Worm (Caenorhabditis elegans) whole organism, L4 larva: ENCODE results near the gene nspc-17.

Experiments used
- F10B5.3 ChIP-seq: sonication (generic microtip); optimal IDR thresholded peaks from 2 replicates; lab custom pipeline; 2016; ENCODE audit warnings: mild to moderate bottlenecking, missing genetic modification characterization, missing compliant biosample characterization
- F37D6.2 ChIP-seq: sonication (generic microtip); optimal IDR thresholded peaks from 2 replicates; lab custom pipeline; 2016; ENCODE audit warnings: mild to moderate bottlenecking, missing genetic modification characterization, missing compliant biosample characterization
- ZK337.2 ChIP-seq: fragments of 200-800 bp; sonication (Bioruptor generic); IDR thresholded peaks from 2 replicates; pipeline ENCODE4 v1.3.6; 2022; ENCODE audit warnings: missing genetic modification reagents, missing genetic modification characterization, missing compliant biosample characterization
- aha-1 ChIP-seq: fragments of 150-350 bp; peaks from one replicate; lab custom pipeline; 2014; ENCODE audit warnings: missing biosample characterization, missing genetic modification characterization
- ama-1 ChIP-seq: fragments of 150-350 bp; optimal IDR thresholded peaks from 2 replicates; lab custom pipeline; 2014; ENCODE audit warnings: inconsistent platforms, mixed read lengths
- ceh-28 ChIP-seq: fragments of 150-350 bp; optimal IDR thresholded peaks from 2 replicates; lab custom pipeline; 2014; ENCODE audit warnings: missing biosample characterization, missing genetic modification reagents, missing genetic modification characterization
- ceh-62 ChIP-seq: sonication (generic microtip); optimal IDR thresholded peaks from 2 replicates; lab custom pipeline; 2017; ENCODE audit warnings: missing biosample characterization, missing genetic modification characterization
- daf-16 ChIP-seq, 3 experiments: sonication (generic microtip); optimal IDR thresholded peaks; 2 replicates each; lab custom pipeline; 2016 to 2017; ENCODE audit warnings: missing genetic modification characterization in 3 of 3, missing genetic modification reagents in 3 of 3, mild to moderate bottlenecking in 2 of 3, missing compliant biosample characterization in 2 of 3, missing biosample characterization in 1 of 3, moderate library complexity in 1 of 3
- dmd-6 ChIP-seq: fragments of 200-800 bp; sonication (Bioruptor generic); IDR thresholded peaks from 2 replicates; pipeline ENCODE4 v1.3.6; 2022; ENCODE audit warnings: missing genetic modification reagents, missing genetic modification characterization, missing compliant biosample characterization
- dpl-1 ChIP-seq: fragments of 150-350 bp; optimal IDR thresholded peaks from 2 replicates; lab custom pipeline; 2014; ENCODE audit warnings: missing biosample characterization, missing genetic modification reagents, missing genetic modification characterization
- dve-1 ChIP-seq: sonication (generic microtip); optimal IDR thresholded peaks from 2 replicates; lab custom pipeline; 2017; ENCODE audit warnings: antibody characterized with exemption, mild to moderate bottlenecking, missing genetic modification characterization, missing compliant biosample characterization; ENCODE audit not compliant: insufficient read depth
- fkh-10 ChIP-seq: fragments of 150-350 bp; optimal IDR thresholded peaks from 2 replicates; lab custom pipeline; 2014; ENCODE audit warnings: missing biosample characterization, missing genetic modification reagents, missing genetic modification characterization
- gei-8 ChIP-seq: fragments of 200-800 bp; sonication (Bioruptor generic); optimal IDR thresholded peaks from 2 replicates; lab custom pipeline; 2018; ENCODE audit warnings: mild to moderate bottlenecking, missing genetic modification characterization, missing compliant biosample characterization
- hif-1 ChIP-seq, 2 experiments: sonication (generic microtip); optimal IDR thresholded peaks; 2 replicates each; lab custom pipeline; 2016 to 2017; ENCODE audit warnings: missing compliant biosample characterization in 2 of 2, missing genetic modification characterization in 2 of 2, missing genetic modification reagents in 2 of 2, missing genotype in 2 of 2, mild to moderate bottlenecking in 1 of 2
- hlh-11 ChIP-seq: fragments of 200-800 bp; sonication (Bioruptor generic); optimal IDR thresholded peaks from 2 replicates; lab custom pipeline; 2018; ENCODE audit warnings: mild to moderate bottlenecking, missing genetic modification characterization, missing compliant biosample characterization
- hlh-30 ChIP-seq: sonication (generic microtip); optimal IDR thresholded peaks from 2 replicates; lab custom pipeline; 2017; ENCODE audit warnings: antibody characterized with exemption, mild to moderate bottlenecking, missing genetic modification characterization, missing compliant biosample characterization; ENCODE audit not compliant: insufficient read depth
- hmg-1.1 ChIP-seq: fragments of 200-800 bp; sonication (Bioruptor generic); IDR thresholded peaks from 2 replicates; pipeline ENCODE4 v1.3.6; 2022; ENCODE audit warnings: missing genetic modification reagents, missing genetic modification characterization, missing compliant biosample characterization
- lin-15B ChIP-seq: fragments of 150-350 bp; sonication (generic microtip); optimal IDR thresholded peaks from 3 replicates; lab custom pipeline; 2014; ENCODE audit warnings: missing biosample characterization, missing genetic modification characterization
- lsy-2 ChIP-seq, 2 experiments: fragments of 150-350 bp in 1 of 2; sonication (generic microtip) in 1 of 2; optimal IDR thresholded peaks; 2 replicates each; lab custom pipeline; 2014 to 2017; ENCODE audit warnings: missing biosample characterization in 2 of 2, missing genetic modification characterization in 2 of 2
- mdl-1 ChIP-seq, 2 experiments: fragments of 150-350 bp in 1 of 2; sonication (generic microtip) in 1 of 2; optimal IDR thresholded peaks; 2 replicates each; lab custom pipeline; 2014 to 2017; ENCODE audit warnings: missing biosample characterization in 2 of 2, missing genetic modification characterization in 2 of 2
- mep-1 ChIP-seq: fragments of 150-350 bp; sonication (generic microtip); optimal IDR thresholded peaks from 3 replicates; lab custom pipeline; 2014; ENCODE audit warnings: missing biosample characterization, missing genetic modification characterization
- mxl-3 ChIP-seq: fragments of 200-800 bp; sonication (Bioruptor generic); optimal IDR thresholded peaks from 2 replicates; lab custom pipeline; 2018; ENCODE audit warnings: mild to moderate bottlenecking, missing genetic modification characterization, missing compliant biosample characterization
- nhr-10 ChIP-seq: fragments of 150-350 bp; optimal IDR thresholded peaks from 2 replicates; lab custom pipeline; 2014; ENCODE audit warnings: missing biosample characterization, missing genetic modification characterization
- nhr-11 ChIP-seq: fragments of 150-350 bp; optimal IDR thresholded peaks from 2 replicates; lab custom pipeline; 2014; ENCODE audit warnings: missing biosample characterization, missing genetic modification characterization
- nhr-28 ChIP-seq: fragments of 150-350 bp; optimal IDR thresholded peaks from 2 replicates; lab custom pipeline; 2014; ENCODE audit warnings: missing biosample characterization, missing genetic modification characterization
- nhr-41 ChIP-seq: fragments of 200-800 bp; sonication (Bioruptor generic); IDR thresholded peaks from 2 replicates; pipeline ENCODE4 v1.3.6; 2022; ENCODE audit warnings: missing genetic modification reagents, missing genetic modification characterization, missing compliant biosample characterization
- nhr-48 ChIP-seq: sonication (generic microtip); optimal IDR thresholded peaks from 2 replicates; lab custom pipeline; 2016; ENCODE audit warnings: mild to moderate bottlenecking, missing genetic modification characterization, missing compliant biosample characterization
- nhr-6 ChIP-seq: fragments of 150-350 bp; optimal IDR thresholded peaks from 2 replicates; lab custom pipeline; 2014; ENCODE audit warnings: missing biosample characterization, missing genetic modification characterization
- nhr-77 ChIP-seq: fragments of 150-350 bp; optimal IDR thresholded peaks from 2 replicates; lab custom pipeline; 2014; ENCODE audit warnings: missing biosample characterization, missing genetic modification characterization
- sdz-12 ChIP-seq: fragments of 200-800 bp; sonication (Bioruptor generic); optimal IDR thresholded peaks from 2 replicates; lab custom pipeline; 2018; ENCODE audit warnings: mild to moderate bottlenecking, missing genetic modification characterization, missing compliant biosample characterization
- spr-1 ChIP-seq: sonication (generic microtip); optimal IDR thresholded peaks from 2 replicates; lab custom pipeline; 2016; ENCODE audit warnings: mild to moderate bottlenecking, missing genetic modification characterization, missing compliant biosample characterization
- spr-3 ChIP-seq: fragments of 200-800 bp; sonication (Bioruptor generic); optimal IDR thresholded peaks from 2 replicates; lab custom pipeline; 2018; ENCODE audit warnings: mild to moderate bottlenecking, missing genetic modification characterization, missing compliant biosample characterization
- tra-1 ChIP-seq: fragments of 200-800 bp; sonication (Bioruptor generic); IDR thresholded peaks from 2 replicates; pipeline ENCODE4 v1.3.6; 2022; ENCODE audit warnings: missing genetic modification reagents, missing genetic modification characterization, missing compliant biosample characterization
- unc-62 ChIP-seq, 3 experiments: fragments of 150-350 bp in 1 of 3; sonication (generic microtip); optimal IDR thresholded peaks in 2 of 3; peaks in 1 of 3; 1 replicate in 1 of 3; 2 replicates in 2 of 3; lab custom pipeline; 2014 to 2017; ENCODE audit warnings: missing biosample characterization in 3 of 3, missing genetic modification characterization in 3 of 3, missing genetic modification reagents in 3 of 3, missing genotype in 1 of 3
- zag-1 ChIP-seq: fragments of 150-350 bp; optimal IDR thresholded peaks from 2 replicates; lab custom pipeline; 2014; ENCODE audit warnings: missing biosample characterization, missing genetic modification characterization
- zfp-3 ChIP-seq: fragments of 200-800 bp; sonication (Bioruptor generic); conservative IDR thresholded peaks from 2 replicates; pipeline ENCODE4 v1.3.6; 2022; ENCODE audit warnings: missing genetic modification reagents, missing genetic modification characterization, missing compliant biosample characterization
- zip-11 ChIP-seq: fragments of 200-800 bp; sonication (Bioruptor generic); IDR thresholded peaks from 2 replicates; pipeline ENCODE4 v1.3.6; 2022; ENCODE audit warnings: missing genetic modification characterization, missing compliant biosample characterization
- zip-2 ChIP-seq: fragments of 150-350 bp; optimal IDR thresholded peaks from 2 replicates; lab custom pipeline; 2014; ENCODE audit warnings: missing biosample characterization, missing genetic modification characterization

Gene nspc-17

ce11 chrX:14513462-14513861 is 11.5 kb downstream of the nspc-17 start:
- peak; percentile 30; the same call in 1 of the 2 replicates for TF ChIP-seq hmg-1.1
- peak; percentile 46 for TF ChIP-seq mep-1
- peak in 1 of 2 experiments; percentile 84 for TF ChIP-seq unc-62 (GFP tag; optimal IDR thresholded peaks at IDR 0.05 in 1 of 2; lab: Kevin White, UChicago)
- TF ChIP-seq unc-62 (tag; optimal IDR thresholded peaks at IDR 0.05; lab: Kevin White, UChicago): no peak
- TF ChIP-seq fkh-10 (GFP tag; lab: Kevin White, UChicago): peak; percentile 29
- peak; percentile 19 for TF ChIP-seq aha-1
- TF ChIP-seq nhr-10 (tag; lab: Kevin White, UChicago): no peak
- TF ChIP-seq nhr-6 (tag; lab: Kevin White, UChicago): no peak

ce11 chrX:14512817-14513216 is 12.2 kb downstream of the nspc-17 start, which contains the start of gene fbxa-141:
Gene fbxa-141 (minus strand): TSS chrX:14512917.
- no peak for TF ChIP-seq zfp-3 (GFP tag; lab: Robert Waterston, UW)
- TF ChIP-seq unc-62 (GFP tag; optimal IDR thresholded peaks at IDR 0.05 in 1 of 2; lab: Kevin White, UChicago): peak in 1 of 2 experiments; percentile 9
- no peak for TF ChIP-seq unc-62 (tag; optimal IDR thresholded peaks at IDR 0.05; lab: Kevin White, UChicago)
- no peak for TF ChIP-seq daf-16 (GFP tag; optimal IDR thresholded peaks at IDR 0.05; lab: Kevin White, UChicago)
- TF ChIP-seq daf-16 (tag; optimal IDR thresholded peaks at IDR 0.05; lab: Kevin White, UChicago): peak; percentile 17

DNA sequence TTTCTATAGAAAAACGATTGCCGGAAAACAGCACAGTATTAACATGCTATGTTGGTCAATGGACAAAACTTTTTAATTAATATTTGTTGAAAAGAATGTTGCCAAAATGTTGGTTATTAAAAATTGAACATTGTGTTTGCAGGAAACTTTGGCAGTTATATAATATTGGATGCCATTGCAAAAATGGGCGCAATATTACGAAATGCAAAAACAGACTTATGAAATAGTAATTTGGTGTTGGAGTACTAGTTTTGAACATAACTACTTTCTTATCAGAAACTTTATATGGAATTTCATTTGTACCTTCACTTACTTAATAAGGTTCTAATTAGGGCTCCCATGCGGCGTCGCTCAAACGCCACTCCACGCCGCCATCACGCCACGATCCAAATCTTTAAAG is 14.6 kb downstream of the nspc-17 start:
- peak; percentile 93 for TF ChIP-seq zip-2
- no peak for TF ChIP-seq zag-1
- TF ChIP-seq F37D6.2 (tag; lab: Kevin White, UChicago): no peak
- TF ChIP-seq, all 104 proteins: peak for 1

ce11 chrX:14508823-14509259 is 16.1 kb downstream of the nspc-17 start:
- no peak for TF ChIP-seq F10B5.3 (tag; lab: Kevin White, UChicago)
- TF ChIP-seq nhr-28: peak; percentile 89
- TF ChIP-seq spr-1 (tag; lab: Kevin White, UChicago): no peak
- no peak for TF ChIP-seq spr-3 (GFP tag; lab: Kevin White, UChicago)
- no peak for TF ChIP-seq lin-15B
- peak; percentile 20 for TF ChIP-seq dpl-1 (GFP tag; lab: Kevin White, UChicago)
- no peak for TF ChIP-seq ZK337.2 (GFP tag; lab: Robert Waterston, UW)
- peak; percentile 69 for TF ChIP-seq hlh-30 (tag; lab: Kevin White, UChicago)
- TF ChIP-seq mep-1: peak; percentile 2
- TF ChIP-seq sdz-12 (GFP tag; lab: Kevin White, UChicago): no peak
- no peak for TF ChIP-seq ama-1 (lab: Kevin White, UChicago)
- TF ChIP-seq mxl-3: peak; percentile 70
- TF ChIP-seq lsy-2 (tag; optimal IDR thresholded peaks at IDR 0.05; lab: Kevin White, UChicago): peak in 1 of 2 experiments; percentile 43
- peak; percentile 39 for TF ChIP-seq nhr-48 (tag; lab: Kevin White, UChicago)
- no peak for TF ChIP-seq nhr-41 (GFP tag; lab: Robert Waterston, UW)
- TF ChIP-seq hif-1 (tag; optimal IDR thresholded peaks at IDR 0.05; lab: Kevin White, UChicago): peak in 1 of 2 experiments; percentile 7
- TF ChIP-seq nhr-11 (tag; lab: Kevin White, UChicago): peak; percentile 83
- peak; percentile 74 for TF ChIP-seq dmd-6 (GFP tag; lab: Robert Waterston, UW)
- peak; percentile 17 for TF ChIP-seq nhr-77 (tag; lab: Kevin White, UChicago)
- no peak for TF ChIP-seq gei-8
- peak in 1 of 2 experiments; percentile 100 for TF ChIP-seq unc-62 (GFP tag; optimal IDR thresholded peaks at IDR 0.05 in 1 of 2; lab: Kevin White, UChicago)
- no peak for TF ChIP-seq unc-62 (tag; optimal IDR thresholded peaks at IDR 0.05; lab: Kevin White, UChicago)
- peak; percentile 70 for TF ChIP-seq tra-1 (GFP tag; lab: Robert Waterston, UW)
- TF ChIP-seq zip-11 (GFP tag; lab: Robert Waterston, UW): no peak
- TF ChIP-seq zip-2: no peak
- TF ChIP-seq ceh-28 (tag; lab: Kevin White, UChicago): no peak
- no peak for TF ChIP-seq hmg-1.1
- TF ChIP-seq daf-16 (GFP tag; optimal IDR thresholded peaks at IDR 0.05; lab: Kevin White, UChicago): peak in 1 of 2 experiments; percentile 30
- no peak for TF ChIP-seq daf-16 (tag; optimal IDR thresholded peaks at IDR 0.05; lab: Kevin White, UChicago)
- TF ChIP-seq mdl-1 (tag; optimal IDR thresholded peaks at IDR 0.05; lab: Kevin White, UChicago): peak in 1 of 2 experiments; percentile 61
- TF ChIP-seq ceh-62 (tag; lab: Kevin White, UChicago): no peak
- TF ChIP-seq hlh-11 (tag; lab: Kevin White, UChicago): peak; percentile 86
- TF ChIP-seq dve-1 (tag; lab: Kevin White, UChicago): peak; percentile 45
